Worm (Caenorhabditis elegans): ENCODE results near the gene clec-254.

ce11 chrV:18725858-18726257 lies 28.4 kb downstream of the clec-254 start:
- TF ChIP-seq nhr-237 (tag; optimal IDR thresholded peaks at IDR 0.05) (no peak), Y55F3AM.14 (GFP tag; optimal IDR thresholded peaks at IDR 0.05) (no peak), ceh-16 (tag; optimal IDR thresholded peaks at IDR 0.05) (no peak), nhr-25 (tag; optimal IDR thresholded peaks at IDR 0.05) (no peak)

All from whole organism, L2 larva.